Worm (Caenorhabditis elegans) whole organism, L4 larva: ENCODE data around the gene rap-1.

ENCODE experiments used
- F37D6.2 ChIP-seq: sonication (generic microtip); optimal IDR thresholded peaks from 2 replicates; lab custom pipeline; 2016; ENCODE audit warnings: mild to moderate bottlenecking, missing genetic modification characterization, missing compliant biosample characterization
- R02D3.7 ChIP-seq: fragments of 150-350 bp; sonication (generic microtip); optimal IDR thresholded peaks from 3 replicates; lab custom pipeline; 2014; ENCODE audit warnings: missing biosample characterization, missing genetic modification characterization
- T20F7.1 ChIP-seq: fragments of 200-800 bp; sonication (Bioruptor generic); optimal IDR thresholded peaks from 2 replicates; lab custom pipeline; 2018; ENCODE audit warnings: mild to moderate bottlenecking, missing genetic modification characterization, missing compliant biosample characterization
- T26A8.4 ChIP-seq: fragments of 200-800 bp; sonication (Bioruptor generic); IDR thresholded peaks from 2 replicates; pipeline ENCODE4 v1.3.6; 2022; ENCODE audit warnings: missing genetic modification characterization, missing compliant biosample characterization
- Y5F2A.4 ChIP-seq: fragments of 200-800 bp; sonication (Bioruptor generic); optimal IDR thresholded peaks from 2 replicates; lab custom pipeline; 2018; ENCODE audit warnings: mild to moderate bottlenecking, missing genetic modification characterization, missing compliant biosample characterization
- ZK337.2 ChIP-seq: fragments of 200-800 bp; sonication (Bioruptor generic); IDR thresholded peaks from 2 replicates; pipeline ENCODE4 v1.3.6; 2022; ENCODE audit warnings: missing genetic modification reagents, missing genetic modification characterization, missing compliant biosample characterization
- ceh-20 ChIP-seq: fragments of 200-800 bp; sonication (Bioruptor generic); IDR thresholded peaks from 2 replicates; pipeline ENCODE4 v1.3.6; 2022; ENCODE audit warnings: missing genetic modification reagents, missing genetic modification characterization, missing compliant biosample characterization
- daf-16 ChIP-seq, 3 experiments: sonication (generic microtip); optimal IDR thresholded peaks; 2 replicates each; lab custom pipeline; 2016 to 2017; ENCODE audit warnings: missing genetic modification characterization in 3 of 3, missing genetic modification reagents in 3 of 3, mild to moderate bottlenecking in 2 of 3, missing compliant biosample characterization in 2 of 3, missing biosample characterization in 1 of 3, moderate library complexity in 1 of 3
- dmd-6 ChIP-seq: fragments of 200-800 bp; sonication (Bioruptor generic); IDR thresholded peaks from 2 replicates; pipeline ENCODE4 v1.3.6; 2022; ENCODE audit warnings: missing genetic modification reagents, missing genetic modification characterization, missing compliant biosample characterization
- dmd-9 ChIP-seq: fragments of 200-800 bp; sonication (Bioruptor generic); IDR thresholded peaks from 2 replicates; pipeline ENCODE4 v1.3.6; 2022; ENCODE audit warnings: missing genetic modification reagents, missing genetic modification characterization, missing compliant biosample characterization
- dpl-1 ChIP-seq: fragments of 150-350 bp; optimal IDR thresholded peaks from 2 replicates; lab custom pipeline; 2014; ENCODE audit warnings: missing biosample characterization, missing genetic modification reagents, missing genetic modification characterization
- duxl-1 ChIP-seq: sonication (generic microtip); optimal IDR thresholded peaks from 2 replicates; lab custom pipeline; 2016; ENCODE audit warnings: mild to moderate bottlenecking, missing genetic modification characterization, moderate library complexity, missing compliant biosample characterization; ENCODE audit not compliant: poor library complexity
- dve-1 ChIP-seq: sonication (generic microtip); optimal IDR thresholded peaks from 2 replicates; lab custom pipeline; 2017; ENCODE audit warnings: antibody characterized with exemption, mild to moderate bottlenecking, missing genetic modification characterization, missing compliant biosample characterization; ENCODE audit not compliant: insufficient read depth
- hlh-30 ChIP-seq: sonication (generic microtip); optimal IDR thresholded peaks from 2 replicates; lab custom pipeline; 2017; ENCODE audit warnings: antibody characterized with exemption, mild to moderate bottlenecking, missing genetic modification characterization, missing compliant biosample characterization; ENCODE audit not compliant: insufficient read depth
- hmg-1.1 ChIP-seq: fragments of 200-800 bp; sonication (Bioruptor generic); IDR thresholded peaks from 2 replicates; pipeline ENCODE4 v1.3.6; 2022; ENCODE audit warnings: missing genetic modification reagents, missing genetic modification characterization, missing compliant biosample characterization
- lin-13 ChIP-seq: fragments of 150-350 bp; optimal IDR thresholded peaks from 2 replicates; lab custom pipeline; 2014; ENCODE audit warnings: missing biosample characterization, missing genetic modification reagents, missing genetic modification characterization
- lin-38 ChIP-seq: fragments of 200-800 bp; sonication (Bioruptor generic); IDR thresholded peaks from 2 replicates; pipeline ENCODE4 v1.3.6; 2022; ENCODE audit warnings: missing genetic modification reagents, missing genetic modification characterization, missing compliant biosample characterization
- lsy-2 ChIP-seq, 2 experiments: fragments of 150-350 bp in 1 of 2; sonication (generic microtip) in 1 of 2; optimal IDR thresholded peaks; 2 replicates each; lab custom pipeline; 2014 to 2017; ENCODE audit warnings: missing biosample characterization in 2 of 2, missing genetic modification characterization in 2 of 2
- mep-1 ChIP-seq: fragments of 150-350 bp; sonication (generic microtip); optimal IDR thresholded peaks from 3 replicates; lab custom pipeline; 2014; ENCODE audit warnings: missing biosample characterization, missing genetic modification characterization
- mxl-3 ChIP-seq: fragments of 200-800 bp; sonication (Bioruptor generic); optimal IDR thresholded peaks from 2 replicates; lab custom pipeline; 2018; ENCODE audit warnings: mild to moderate bottlenecking, missing genetic modification characterization, missing compliant biosample characterization
- nhr-102 ChIP-seq: sonication (generic microtip); optimal IDR thresholded peaks from 2 replicates; lab custom pipeline; 2016; ENCODE audit warnings: mild to moderate bottlenecking, missing genetic modification characterization, moderate library complexity, missing compliant biosample characterization
- nhr-11 ChIP-seq: fragments of 150-350 bp; optimal IDR thresholded peaks from 2 replicates; lab custom pipeline; 2014; ENCODE audit warnings: missing biosample characterization, missing genetic modification characterization
- nhr-28 ChIP-seq: fragments of 150-350 bp; optimal IDR thresholded peaks from 2 replicates; lab custom pipeline; 2014; ENCODE audit warnings: missing biosample characterization, missing genetic modification characterization
- nhr-42 ChIP-seq: fragments of 200-800 bp; sonication (Bioruptor generic); IDR thresholded peaks from 2 replicates; pipeline ENCODE4 v1.3.6; 2022; ENCODE audit warnings: missing genetic modification characterization, missing compliant biosample characterization
- nhr-48 ChIP-seq: sonication (generic microtip); optimal IDR thresholded peaks from 2 replicates; lab custom pipeline; 2016; ENCODE audit warnings: mild to moderate bottlenecking, missing genetic modification characterization, missing compliant biosample characterization
- nhr-6 ChIP-seq: fragments of 150-350 bp; optimal IDR thresholded peaks from 2 replicates; lab custom pipeline; 2014; ENCODE audit warnings: missing biosample characterization, missing genetic modification characterization
- nhr-77 ChIP-seq: fragments of 150-350 bp; optimal IDR thresholded peaks from 2 replicates; lab custom pipeline; 2014; ENCODE audit warnings: missing biosample characterization, missing genetic modification characterization
- pha-4 ChIP-seq, 2 experiments: fragments of 150-350 bp in 1 of 2; fragments of 200-800 bp in 1 of 2; sonication (Bioruptor generic) in 1 of 2; IDR thresholded peaks in 1 of 2; optimal IDR thresholded peaks in 1 of 2; 2 replicates each; pipeline versions ENCODE4 v1.3.6 to Lab custom; 2014 to 2022; ENCODE audit warnings: missing genetic modification characterization in 2 of 2, missing genetic modification reagents in 2 of 2, missing biosample characterization in 1 of 2, missing compliant biosample characterization in 1 of 2
- pqm-1 ChIP-seq: sonication (generic microtip); optimal IDR thresholded peaks from 2 replicates; lab custom pipeline; 2017; ENCODE audit warnings: missing biosample characterization, missing genetic modification characterization
- rbr-2 ChIP-seq: sonication (generic microtip); optimal IDR thresholded peaks from 2 replicates; lab custom pipeline; 2016; ENCODE audit warnings: missing genotype, missing genetic modification characterization, missing compliant biosample characterization
- sdz-12 ChIP-seq: fragments of 200-800 bp; sonication (Bioruptor generic); optimal IDR thresholded peaks from 2 replicates; lab custom pipeline; 2018; ENCODE audit warnings: mild to moderate bottlenecking, missing genetic modification characterization, missing compliant biosample characterization
- skn-1 ChIP-seq: fragments of 150-350 bp; optimal IDR thresholded peaks from 2 replicates; lab custom pipeline; 2014; ENCODE audit warnings: missing biosample characterization, missing genetic modification characterization
- spr-1 ChIP-seq: sonication (generic microtip); optimal IDR thresholded peaks from 2 replicates; lab custom pipeline; 2016; ENCODE audit warnings: mild to moderate bottlenecking, missing genetic modification characterization, missing compliant biosample characterization
- spr-3 ChIP-seq: fragments of 200-800 bp; sonication (Bioruptor generic); optimal IDR thresholded peaks from 2 replicates; lab custom pipeline; 2018; ENCODE audit warnings: mild to moderate bottlenecking, missing genetic modification characterization, missing compliant biosample characterization
- unc-39 ChIP-seq: sonication (generic microtip); optimal IDR thresholded peaks from 2 replicates; lab custom pipeline; 2017; ENCODE audit warnings: missing biosample characterization, missing genetic modification characterization
- unc-62 ChIP-seq, 3 experiments: fragments of 150-350 bp in 1 of 3; sonication (generic microtip); optimal IDR thresholded peaks in 2 of 3; peaks in 1 of 3; 1 replicate in 1 of 3; 2 replicates in 2 of 3; lab custom pipeline; 2014 to 2017; ENCODE audit warnings: missing biosample characterization in 3 of 3, missing genetic modification characterization in 3 of 3, missing genetic modification reagents in 3 of 3, missing genotype in 1 of 3
- vab-7 ChIP-seq: fragments of 200-800 bp; sonication (Bioruptor generic); IDR thresholded peaks from 2 replicates; pipeline ENCODE4 v1.3.6; 2022; ENCODE audit warnings: missing genetic modification reagents, missing genetic modification characterization, missing compliant biosample characterization
- zip-2 ChIP-seq: fragments of 150-350 bp; optimal IDR thresholded peaks from 2 replicates; lab custom pipeline; 2014; ENCODE audit warnings: missing biosample characterization, missing genetic modification characterization
- ztf-7 ChIP-seq: fragments of 150-350 bp; optimal IDR thresholded peaks from 2 replicates; lab custom pipeline; 2014; ENCODE audit warnings: missing biosample characterization, missing genetic modification characterization

The rap-1 gene

ce11 chrIV:8891131-8891530, 27.6 kb downstream of the rap-1 start, which contains the start of gene spr-2:
spr-2 (plus strand) TSS chrIV:8891462.
- TF ChIP-seq mxl-3 (peak; percentile 44), hmg-1.1 (GFP tag; lab: Robert Waterston, UW) (peak; percentile 66; the same call in 1 of the 2 replicates), T26A8.4 (GFP tag; lab: Robert Waterston, UW) (peak; percentile 51; the same call in 1 of the 2 replicates), nhr-11 (tag; lab: Kevin White, UChicago) (peak; percentile 65), vab-7 (GFP tag; lab: Robert Waterston, UW) (peak; percentile 60), sdz-12 (GFP tag; lab: Kevin White, UChicago) (no peak), nhr-28 (tag; lab: Kevin White, UChicago) (peak; percentile 38), dpl-1 (GFP tag; lab: Kevin White, UChicago) (peak; percentile 86), lin-13 (GFP tag; lab: Kevin White, UChicago) (peak; percentile 19), nhr-77 (tag; lab: Kevin White, UChicago) (no peak), lin-38 (GFP tag; lab: Robert Waterston, UW) (peak; percentile 75), lsy-2 (tag; optimal IDR thresholded peaks at IDR 0.05; lab: Kevin White, UChicago) (peak in 1 of 2 experiments; percentile 88), unc-39 (tag; lab: Kevin White, UChicago) (no peak), dmd-9 (no peak), nhr-6 (tag; lab: Kevin White, UChicago) (peak; percentile 60), nhr-102 (tag; lab: Kevin White, UChicago) (peak; percentile 68), ztf-7 (tag; lab: Kevin White, UChicago) (peak; percentile 62), spr-1 (tag; lab: Kevin White, UChicago) (peak; percentile 33), zip-2 (tag; lab: Kevin White, UChicago) (peak; percentile 22), pqm-1 (peak; percentile 1), spr-3 (GFP tag; lab: Kevin White, UChicago) (peak; percentile 32), mep-1 (tag; lab: Kevin White, UChicago) (peak; percentile 79), nhr-42 (GFP tag; lab: Robert Waterston, UW) (no peak), ceh-20 (GFP tag; lab: Robert Waterston, UW) (no peak), R02D3.7 (no peak), rbr-2 (tag; lab: Kevin White, UChicago) (peak; percentile 73), F37D6.2 (tag; lab: Kevin White, UChicago) (peak; percentile 35), ZK337.2 (GFP tag; lab: Robert Waterston, UW) (no peak), Y5F2A.4 (no peak), daf-16 (GFP tag; optimal IDR thresholded peaks at IDR 0.05; lab: Kevin White, UChicago) (peak; percentile 7 to 34), daf-16 (tag; optimal IDR thresholded peaks at IDR 0.05; lab: Kevin White, UChicago) (peak; percentile 62), pha-4 (GFP tag; IDR thresholded peaks at IDR 0.05; lab: Robert Waterston, UW) (0 out of 2 replicates have a peak, but pooled peaks have one; percentile 35), pha-4 (tag; optimal IDR thresholded peaks at IDR 0.05; lab: Kevin White, UChicago) (peak; percentile 61), unc-62 (GFP tag; optimal IDR thresholded peaks at IDR 0.05 in 1 of 2; lab: Kevin White, UChicago) (no peak), unc-62 (tag; optimal IDR thresholded peaks at IDR 0.05; lab: Kevin White, UChicago) (no peak), hlh-30 (peak; percentile 70), nhr-48 (tag; lab: Kevin White, UChicago) (peak; percentile 26), T20F7.1 (GFP tag; lab: Kevin White, UChicago) (peak; percentile 79), dve-1 (tag; lab: Kevin White, UChicago) (peak; percentile 67), dmd-6 (GFP tag; lab: Robert Waterston, UW) (0 out of 2 replicates have a peak, but pooled peaks have one; percentile 27), skn-1 (tag; lab: Kevin White, UChicago) (no peak), duxl-1 (tag; lab: Kevin White, UChicago) (peak; percentile 35)
- TF ChIP-seq, all 104 proteins: peak for 28
